Fruit fly (Drosophila melanogaster): ENCODE measurements around the gene BigH1.

DNA sequence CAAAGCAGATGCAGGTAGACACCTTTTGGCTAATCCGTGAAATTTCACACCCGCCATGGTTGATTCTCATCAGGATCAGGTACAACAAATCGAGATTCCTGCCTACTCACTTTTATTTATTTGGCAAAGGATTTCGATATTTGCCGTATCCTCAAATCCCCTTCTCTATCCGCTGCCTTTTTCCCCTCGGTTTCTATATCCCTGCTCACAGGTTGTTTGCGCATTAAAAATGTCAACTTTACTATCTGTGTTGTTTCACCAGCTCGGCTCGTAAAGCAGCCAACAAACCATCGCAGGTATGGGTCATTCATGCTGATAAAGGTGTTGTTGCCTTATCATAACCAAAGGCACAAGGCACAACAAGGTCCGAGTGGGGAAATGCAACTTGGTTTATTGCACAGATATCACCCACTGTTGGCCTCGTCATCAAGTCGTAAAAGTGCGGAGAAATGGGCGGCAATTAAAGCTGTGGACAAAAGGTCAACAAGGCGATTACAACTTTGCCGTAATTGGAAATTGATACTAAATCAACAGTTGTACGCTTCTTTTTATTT is 16.9 kb downstream of the BigH1 start:
- TF ChIP-seq Myc (optimal IDR thresholded peaks at IDR 0.05) = no peak
- no peak for TF ChIP-seq ttk (optimal IDR thresholded peaks at IDR 0.05)
- no peak for TF ChIP-seq psq (optimal IDR thresholded peaks at IDR 0.05)

Data from Kc167 (cell line).